Worm (Caenorhabditis elegans) whole organism, L1 larva: ENCODE measurements around the gene D1053.2.
A peak's percentile ranks its signal among the peaks of the same experiment; 100 is the strongest.

Experiments
- C04F5.9 ChIP-seq: sonication (generic microtip); optimal IDR thresholded peaks from 2 replicates; lab custom pipeline; 2016; ENCODE audit warnings: missing genetic modification characterization, missing compliant biosample characterization
- C16A3.4 ChIP-seq: fragments of 150-350 bp; optimal IDR thresholded peaks from 2 replicates; lab custom pipeline; 2014; ENCODE audit warnings: missing biosample characterization, missing genetic modification characterization
- C34B4.2 ChIP-seq: sonication (generic microtip); optimal IDR thresholded peaks from 2 replicates; lab custom pipeline; 2017; ENCODE audit warnings: mild to moderate bottlenecking, missing genetic modification characterization, missing compliant biosample characterization
- Y116A8C.19 ChIP-seq: sonication (generic microtip); optimal IDR thresholded peaks from 2 replicates; lab custom pipeline; 2016; ENCODE audit warnings: missing compliant biosample characterization, missing genetic modification characterization, borderline replicate concordance
- blmp-1 ChIP-seq: fragments of 150-350 bp; optimal IDR thresholded peaks from 2 replicates; lab custom pipeline; 2014; ENCODE audit warnings: missing biosample characterization, missing genetic modification characterization
- dpl-1 ChIP-seq, 3 experiments: fragments of 150-350 bp in 2 of 3; sonication (generic microtip) in 1 of 3; optimal IDR thresholded peaks; 2 replicates each; lab custom pipeline; 2014 to 2017; ENCODE audit warnings: missing biosample characterization in 3 of 3, missing genetic modification characterization in 3 of 3, missing genetic modification reagents in 3 of 3
- egl-13 ChIP-seq: sonication (generic microtip); optimal IDR thresholded peaks from 2 replicates; lab custom pipeline; 2016; ENCODE audit warnings: missing genotype, missing genetic modification reagents, missing genetic modification characterization, missing compliant biosample characterization
- elt-2 ChIP-seq: sonication (generic microtip); optimal IDR thresholded peaks from 2 replicates; lab custom pipeline; 2016; ENCODE audit warnings: missing genetic modification characterization, mild to moderate bottlenecking, inconsistent platforms, missing compliant biosample characterization, missing genetic modification reagents
- elt-3 ChIP-seq, 6 experiments: fragments of 150-350 bp in 1 of 6; sonication (generic microtip); optimal IDR thresholded peaks; 2 replicates each; lab custom pipeline; 2017 to 2018; ENCODE audit warnings: missing biosample characterization in 6 of 6, missing genetic modification characterization in 6 of 6, inconsistent platforms in 1 of 6
- hpl-2 ChIP-seq: fragments of 150-350 bp; optimal IDR thresholded peaks from 2 replicates; lab custom pipeline; 2014; ENCODE audit warnings: missing biosample characterization, missing genetic modification reagents, missing genetic modification characterization
- irx-1 ChIP-seq: sonication (generic microtip); optimal IDR thresholded peaks from 2 replicates; lab custom pipeline; 2016; ENCODE audit warnings: missing genetic modification characterization, missing compliant biosample characterization
- jun-1 ChIP-seq: fragments of 150-350 bp; optimal IDR thresholded peaks from 2 replicates; lab custom pipeline; 2014; ENCODE audit warnings: missing biosample characterization, missing genetic modification reagents, missing genetic modification characterization
- lin-14 ChIP-seq: fragments of 200-800 bp; sonication (Bioruptor generic); optimal IDR thresholded peaks from 2 replicates; lab custom pipeline; 2018; ENCODE audit warnings: mild to moderate bottlenecking, missing genetic modification characterization, moderate library complexity, missing compliant biosample characterization
- lin-35 ChIP-seq, 2 experiments: fragments of 150-350 bp; optimal IDR thresholded peaks; 2 replicates each; lab custom pipeline; 2014; ENCODE audit warnings: missing biosample characterization in 2 of 2, missing genetic modification characterization in 2 of 2, missing genetic modification reagents in 2 of 2
- lsy-2 ChIP-seq, 2 experiments: fragments of 150-350 bp; optimal IDR thresholded peaks; 2 replicates each; lab custom pipeline; 2014; ENCODE audit warnings: missing biosample characterization in 2 of 2, missing genetic modification characterization in 2 of 2
- mdl-1 ChIP-seq, 2 experiments: fragments of 150-350 bp; optimal IDR thresholded peaks; 2 replicates each; lab custom pipeline; 2014 to 2017; ENCODE audit warnings: missing biosample characterization in 2 of 2, missing genetic modification characterization in 2 of 2, inconsistent platforms in 1 of 2
- mep-1 ChIP-seq: fragments of 150-350 bp; optimal IDR thresholded peaks from 2 replicates; lab custom pipeline; 2014; ENCODE audit warnings: missing biosample characterization, missing genetic modification characterization
- nhr-12 ChIP-seq: sonication (generic microtip); optimal IDR thresholded peaks from 2 replicates; lab custom pipeline; 2017; ENCODE audit warnings: missing biosample characterization, missing genetic modification characterization
- nhr-19 ChIP-seq: fragments of 200-800 bp; sonication (Bioruptor generic); conservative IDR thresholded peaks from 2 replicates; pipeline ENCODE4 v1.3.6; 2022; ENCODE audit warnings: missing genetic modification characterization, missing compliant biosample characterization
- nhr-20 ChIP-seq: sonication (generic microtip); optimal IDR thresholded peaks from 2 replicates; lab custom pipeline; 2016; ENCODE audit warnings: mild to moderate bottlenecking, missing genetic modification characterization, missing compliant biosample characterization
- nhr-28 ChIP-seq: fragments of 150-350 bp; optimal IDR thresholded peaks from 2 replicates; lab custom pipeline; 2014; ENCODE audit warnings: missing biosample characterization, missing genetic modification characterization
- nhr-47 ChIP-seq: sonication (generic microtip); optimal IDR thresholded peaks from 2 replicates; lab custom pipeline; 2016; ENCODE audit warnings: mild to moderate bottlenecking, missing genetic modification characterization, moderate library complexity, missing compliant biosample characterization
- nhr-71 ChIP-seq: sonication (generic microtip); optimal IDR thresholded peaks from 2 replicates; lab custom pipeline; 2016; ENCODE audit warnings: mild to moderate bottlenecking, missing genetic modification characterization, moderate library complexity, missing compliant biosample characterization
- nhr-77 ChIP-seq: fragments of 150-350 bp; optimal IDR thresholded peaks from 2 replicates; lab custom pipeline; 2014; ENCODE audit warnings: missing biosample characterization, missing genetic modification characterization
- nhr-85 ChIP-seq: sonication (generic microtip); peaks from one replicate; lab custom pipeline; 2016; ENCODE audit warnings: missing genetic modification characterization, inconsistent platforms, missing compliant biosample characterization
- nhr-90 ChIP-seq: sonication (generic microtip); optimal IDR thresholded peaks from 2 replicates; lab custom pipeline; 2016; ENCODE audit warnings: mild to moderate bottlenecking, missing genetic modification characterization, missing compliant biosample characterization; ENCODE audit not compliant: poor library complexity
- pqm-1 ChIP-seq: sonication (generic microtip); optimal IDR thresholded peaks from 3 replicates; lab custom pipeline; 2017; ENCODE audit warnings: missing biosample characterization, missing genetic modification characterization
- rnt-1 ChIP-seq: sonication (generic microtip); optimal IDR thresholded peaks from 2 replicates; lab custom pipeline; 2016; ENCODE audit warnings: mild to moderate bottlenecking, missing genetic modification characterization, moderate library complexity, missing compliant biosample characterization
- skn-1 ChIP-seq: fragments of 150-350 bp; optimal IDR thresholded peaks from 2 replicates; lab custom pipeline; 2014; ENCODE audit warnings: missing biosample characterization, missing genetic modification characterization
- snpc-4 ChIP-seq: fragments of 150-350 bp; optimal IDR thresholded peaks from 2 replicates; lab custom pipeline; 2014; ENCODE audit warnings: missing biosample characterization, missing genetic modification characterization
- snu-23 ChIP-seq: sonication (generic microtip); optimal IDR thresholded peaks from 2 replicates; lab custom pipeline; 2016; ENCODE audit warnings: missing genetic modification characterization, missing compliant biosample characterization
- swsn-7 ChIP-seq: sonication (generic microtip); optimal IDR thresholded peaks from 2 replicates; lab custom pipeline; 2016; ENCODE audit warnings: missing genetic modification characterization, missing compliant biosample characterization
- tbx-2 ChIP-seq: sonication (generic microtip); optimal IDR thresholded peaks from 2 replicates; lab custom pipeline; 2016; ENCODE audit warnings: missing genetic modification characterization, missing compliant biosample characterization
- unc-130 ChIP-seq: fragments of 150-350 bp; optimal IDR thresholded peaks from 2 replicates; lab custom pipeline; 2017; ENCODE audit warnings: missing biosample characterization, missing genetic modification characterization, inconsistent platforms
- unc-62 ChIP-seq: fragments of 150-350 bp; optimal IDR thresholded peaks from 2 replicates; lab custom pipeline; 2014; ENCODE audit warnings: missing biosample characterization, missing genetic modification reagents, missing genetic modification characterization
- unc-86 ChIP-seq: sonication (generic microtip); optimal IDR thresholded peaks from 2 replicates; lab custom pipeline; 2016; ENCODE audit warnings: missing genetic modification characterization, missing compliant biosample characterization
- unc-98 ChIP-seq: fragments of 200-800 bp; sonication (Bioruptor generic); IDR thresholded peaks from 2 replicates; pipeline ENCODE4 v1.3.6; 2022; ENCODE audit warnings: missing genetic modification characterization, missing compliant biosample characterization
- vab-15 ChIP-seq: sonication (generic microtip); optimal IDR thresholded peaks from 2 replicates; lab custom pipeline; 2017; ENCODE audit warnings: missing genotype, mild to moderate bottlenecking, missing genetic modification characterization, missing compliant biosample characterization
- zag-1 ChIP-seq: fragments of 150-350 bp; optimal IDR thresholded peaks from 2 replicates; lab custom pipeline; 2014; ENCODE audit warnings: missing biosample characterization, missing genetic modification characterization
- zip-4 ChIP-seq: fragments of 200-800 bp; sonication (Bioruptor generic); optimal IDR thresholded peaks from 2 replicates; lab custom pipeline; 2018; ENCODE audit warnings: mild to moderate bottlenecking, missing genetic modification characterization, moderate library complexity, missing compliant biosample characterization

The D1053.2 gene

DNA sequence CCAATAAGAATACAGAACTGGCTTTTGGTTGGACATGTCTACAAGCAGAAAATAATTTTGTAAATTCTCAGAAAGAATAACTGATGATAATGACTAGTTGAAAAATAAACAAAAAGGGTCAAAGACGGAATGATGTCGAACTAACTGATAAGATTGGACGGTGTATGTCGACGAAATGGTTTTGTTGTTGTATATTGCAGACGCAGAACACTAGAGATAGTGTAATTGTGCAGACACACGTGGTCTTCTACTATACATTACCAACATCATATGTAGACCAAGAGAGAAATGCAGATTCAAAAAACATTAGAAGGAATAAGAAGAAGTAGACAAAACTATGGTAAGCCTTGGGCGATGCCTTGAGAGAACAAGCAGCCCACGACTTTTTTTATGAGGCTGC is at the start of gene D1053.2, which contains the start of gene gst-42:
Gene D1053.2, plus strand, starts transcription at position 391 of the 400 bp plus-strand sequence.
Gene gst-42, minus strand, starts transcription at position 176 of the 400 bp plus-strand sequence.
- TF ChIP-seq nhr-19 (GFP tag; lab: Robert Waterston, UW) = peak; percentile 46
- no peak for TF ChIP-seq zag-1 (tag; lab: Kevin White, UChicago)
- TF ChIP-seq dpl-1 (GFP tag; optimal IDR thresholded peaks at IDR 0.05; lab: Kevin White, UChicago) = peak in 1 of 3 experiments; percentile 7
- TF ChIP-seq hpl-2 = no peak
- peak; percentile 1 for TF ChIP-seq jun-1 (tag; lab: Kevin White, UChicago)
- TF ChIP-seq swsn-7 (tag; lab: Kevin White, UChicago) = no peak
- TF ChIP-seq blmp-1 = peak; percentile 59
- TF ChIP-seq nhr-90 = peak; percentile 53
- TF ChIP-seq nhr-12 (tag; lab: Kevin White, UChicago) = no peak
- no peak for TF ChIP-seq snpc-4 (tag; lab: Kevin White, UChicago)
- TF ChIP-seq lin-14 (GFP tag; lab: Kevin White, UChicago) = peak; percentile 80
- TF ChIP-seq unc-86 (tag; lab: Kevin White, UChicago) = no peak
- TF ChIP-seq mdl-1 (tag; optimal IDR thresholded peaks at IDR 0.05; lab: Kevin White, UChicago) = peak in 1 of 2 experiments; percentile 86
- peak; percentile 93 for TF ChIP-seq elt-2 (tag; lab: Kevin White, UChicago)
- peak; percentile 19 for TF ChIP-seq mep-1
- TF ChIP-seq pqm-1 (tag; lab: Kevin White, UChicago) = peak; percentile 20
- TF ChIP-seq unc-62 = no peak
- TF ChIP-seq lsy-2 (tag; optimal IDR thresholded peaks at IDR 0.05; lab: Kevin White, UChicago) = peak; percentile 12 to 24
- TF ChIP-seq unc-98 = no peak
- no peak for TF ChIP-seq nhr-77 (tag; lab: Kevin White, UChicago)
- peak; percentile 77 for TF ChIP-seq nhr-20 (tag; lab: Kevin White, UChicago)
- TF ChIP-seq lin-35 (GFP tag; optimal IDR thresholded peaks at IDR 0.05; lab: Kevin White, UChicago) = peak in 1 of 2 experiments; percentile 75
- TF ChIP-seq elt-3 (tag; optimal IDR thresholded peaks at IDR 0.05; lab: Kevin White, UChicago) = peak in 5 of 6 experiments; percentile 76 to 93 (median 89)
- TF ChIP-seq unc-130 (tag; lab: Kevin White, UChicago) = peak; percentile 47
- peak; percentile 28 for TF ChIP-seq vab-15 (tag; lab: Kevin White, UChicago)
- peak; percentile 71 for TF ChIP-seq nhr-71 (tag; lab: Kevin White, UChicago)
- TF ChIP-seq nhr-47 (tag; lab: Kevin White, UChicago) = peak; percentile 1
- TF ChIP-seq tbx-2 (tag; lab: Kevin White, UChicago) = peak; percentile 28
- TF ChIP-seq C04F5.9 (tag; lab: Kevin White, UChicago) = no peak
- TF ChIP-seq C16A3.4 (tag; lab: Kevin White, UChicago) = peak; percentile 20
- peak; percentile 84 for TF ChIP-seq nhr-85
- TF ChIP-seq C34B4.2 (tag; lab: Kevin White, UChicago) = no peak
- TF ChIP-seq Y116A8C.19 = no peak
- peak; percentile 55 for TF ChIP-seq snu-23
- no peak for TF ChIP-seq irx-1
- TF ChIP-seq rnt-1 (tag; lab: Kevin White, UChicago) = no peak

- TF ChIP-seq unc-130 (tag; lab: Kevin White, UChicago) (no peak), nhr-28 (no peak), zip-4 (GFP tag; lab: Kevin White, UChicago) (no peak)
- TF ChIP-seq, all 84 proteins: peak for 0
Observed at ce11 chrX:11679211-11679977, 48.6 kb upstream of the D1053.2 start.

- TF ChIP-seq lin-35 (GFP tag; optimal IDR thresholded peaks at IDR 0.05; lab: Kevin White, UChicago) (peak in 1 of 2 experiments; percentile 30), egl-13 (tag; lab: Kevin White, UChicago) (no peak), skn-1 (tag; lab: Kevin White, UChicago) (no peak), elt-2 (tag; lab: Kevin White, UChicago) (peak; percentile 71)
Observed at ce11 chrX:11680851-11681250, 47.1 kb upstream of the D1053.2 start, which contains the start of gene T04F8.7. Gene T04F8.7 (minus strand): TSS chrX:11680980.
